Fruit fly (Drosophila melanogaster) whole organism, prepupa: ENCODE data around the gene CG32109.

ENCODE experiments used
- CG10631 ChIP-seq: fragments of 200-800 bp; sonication (Bioruptor generic); optimal IDR thresholded peaks from 2 replicates; lab custom pipeline; 2016; ENCODE audit warnings: missing biosample characterization, missing genetic modification characterization
- CG10669 ChIP-seq: fragments of 200-800 bp; sonication (Bioruptor generic); optimal IDR thresholded peaks from 3 replicates; lab custom pipeline; 2018; ENCODE audit warnings: missing biosample characterization, mild to moderate bottlenecking, missing genetic modification characterization, moderate library complexity
- CG11294 ChIP-seq: fragments of 200-800 bp; sonication (Bioruptor generic); IDR thresholded peaks from 2 replicates; pipeline ENCODE4 v1.3.6; 2022; ENCODE audit warnings: missing biosample characterization, missing genetic modification characterization
- CG11902 ChIP-seq: fragments of 200-800 bp; sonication (Bioruptor generic); optimal IDR thresholded peaks from 3 replicates; lab custom pipeline; 2016; ENCODE audit warnings: missing biosample characterization, missing genetic modification characterization
- CG1621 ChIP-seq: fragments of 200-800 bp; sonication (Bioruptor generic); optimal IDR thresholded peaks from 3 replicates; lab custom pipeline; 2018; ENCODE audit warnings: missing biosample characterization, mild to moderate bottlenecking, missing genetic modification characterization
- CG16779 ChIP-seq: fragments of 200-800 bp; sonication (Bioruptor generic); optimal IDR thresholded peaks from 3 replicates; lab custom pipeline; 2017; ENCODE audit warnings: missing biosample characterization, mild to moderate bottlenecking, missing genetic modification characterization
- CG3032 ChIP-seq: fragments of 200-800 bp; optimal IDR thresholded peaks from 2 replicates; lab custom pipeline; 2019; ENCODE audit warnings: missing biosample characterization, mild to moderate bottlenecking, missing genetic modification characterization, moderate library complexity
- CG34406 ChIP-seq: fragments of 200-800 bp; sonication (Bioruptor generic); optimal IDR thresholded peaks from 3 replicates; lab custom pipeline; 2016; ENCODE audit warnings: missing biosample characterization, missing genetic modification characterization
- CG4318 ChIP-seq: fragments of 200-800 bp; sonication (Bioruptor generic); optimal IDR thresholded peaks from 3 replicates; lab custom pipeline; 2017; ENCODE audit warnings: missing biosample characterization, mild to moderate bottlenecking, missing genetic modification characterization
- CG6163 ChIP-seq: fragments of 200-800 bp; sonication (Bioruptor generic); IDR thresholded peaks from 3 replicates; pipeline ENCODE4 v1.3.6; 2022; ENCODE audit warnings: missing biosample characterization, missing genetic modification characterization
- CG6808 ChIP-seq: fragments of 200-800 bp; sonication (Bioruptor generic); optimal IDR thresholded peaks from 3 replicates; lab custom pipeline; 2017; ENCODE audit warnings: missing biosample characterization, missing genetic modification characterization, mild to moderate bottlenecking, moderate library complexity, missing genetic modification reagents
- CG9139 ChIP-seq: fragments of 200-800 bp; sonication (Bioruptor generic); optimal IDR thresholded peaks from 3 replicates; lab custom pipeline; 2017; ENCODE audit warnings: missing biosample characterization, mild to moderate bottlenecking, missing genetic modification characterization
- Eip93F ChIP-seq: fragments of 200-800 bp; sonication (Bioruptor generic); optimal IDR thresholded peaks from 2 replicates; lab custom pipeline; 2016; ENCODE audit warnings: missing biosample characterization, mild to moderate bottlenecking, missing genetic modification characterization
- Ets96B ChIP-seq: fragments of 200-800 bp; optimal IDR thresholded peaks from 2 replicates; lab custom pipeline; 2019; ENCODE audit warnings: missing biosample characterization, mild to moderate bottlenecking, missing genetic modification characterization, moderate library complexity
- Hr4 ChIP-seq: fragments of 200-800 bp; sonication (Bioruptor generic); optimal IDR thresholded peaks from 3 replicates; lab custom pipeline; 2016; ENCODE audit warnings: missing biosample characterization, missing genetic modification characterization
- Met ChIP-seq: fragments of 200-800 bp; sonication (Bioruptor generic); optimal IDR thresholded peaks from 3 replicates; lab custom pipeline; 2016; ENCODE audit warnings: missing biosample characterization, missing genetic modification characterization
- Sox102F ChIP-seq: fragments of 200-800 bp; sonication (Bioruptor generic); optimal IDR thresholded peaks from 2 replicates; lab custom pipeline; 2016; ENCODE audit warnings: missing biosample characterization, mild to moderate bottlenecking, missing genetic modification characterization
- Sox14 ChIP-seq: fragments of 200-800 bp; sonication (Bioruptor generic); optimal IDR thresholded peaks from 3 replicates; lab custom pipeline; 2016; ENCODE audit warnings: missing biosample characterization, missing genetic modification characterization
- Sox15 ChIP-seq: fragments of 200-800 bp; sonication (Bioruptor generic); optimal IDR thresholded peaks from 3 replicates; lab custom pipeline; 2016; ENCODE audit warnings: missing biosample characterization, missing genetic modification characterization
- achi ChIP-seq: fragments of 200-800 bp; sonication (Bioruptor generic); optimal IDR thresholded peaks from 3 replicates; lab custom pipeline; 2016; ENCODE audit warnings: missing biosample characterization, missing genetic modification characterization
- acj6 ChIP-seq: fragments of 200-800 bp; sonication (Bioruptor generic); optimal IDR thresholded peaks from 3 replicates; lab custom pipeline; 2016; ENCODE audit warnings: missing biosample characterization, missing genetic modification characterization
- dsx ChIP-seq: fragments of 200-800 bp; optimal IDR thresholded peaks from 3 replicates; lab custom pipeline; 2019; ENCODE audit warnings: missing biosample characterization, mild to moderate bottlenecking, missing genetic modification characterization, moderate library complexity; ENCODE audit not compliant: poor library complexity, severe bottlenecking
- eg ChIP-seq: fragments of 200-800 bp; sonication (Bioruptor generic); IDR thresholded peaks from 3 replicates; pipeline ENCODE4 v1.3.6; 2022; ENCODE audit warnings: missing biosample characterization, missing genetic modification characterization
- esn ChIP-seq: fragments of 200-800 bp; sonication (Bioruptor generic); optimal IDR thresholded peaks from 2 replicates; lab custom pipeline; 2016; ENCODE audit warnings: missing biosample characterization, mild to moderate bottlenecking, missing genetic modification characterization, moderate library complexity
- fd59A ChIP-seq: fragments of 200-800 bp; sonication (Bioruptor generic); optimal IDR thresholded peaks from 2 replicates; lab custom pipeline; 2017; ENCODE audit warnings: missing biosample characterization, mild to moderate bottlenecking, missing genetic modification characterization, missing genetic modification reagents
- fd85E ChIP-seq: fragments of 200-800 bp; sonication (Bioruptor generic); optimal IDR thresholded peaks from 3 replicates; lab custom pipeline; 2016; ENCODE audit warnings: missing biosample characterization, missing genetic modification characterization
- fkh ChIP-seq: fragments of 200-800 bp; sonication (Bioruptor generic); optimal IDR thresholded peaks from 3 replicates; lab custom pipeline; 2017; ENCODE audit warnings: missing biosample characterization, mild to moderate bottlenecking, missing genetic modification characterization, moderate library complexity
- lz ChIP-seq: fragments of 200-800 bp; sonication (Bioruptor generic); optimal IDR thresholded peaks from 3 replicates; lab custom pipeline; 2016; ENCODE audit warnings: missing biosample characterization, missing genetic modification characterization
- spab ChIP-seq: fragments of 200-800 bp; sonication (Bioruptor generic); optimal IDR thresholded peaks from 2 replicates; lab custom pipeline; 2017; ENCODE audit warnings: missing biosample characterization, mild to moderate bottlenecking, missing genetic modification characterization, missing genetic modification reagents
- topi ChIP-seq: fragments of 200-800 bp; sonication (Bioruptor generic); optimal IDR thresholded peaks from 3 replicates; lab custom pipeline; 2016; ENCODE audit warnings: missing biosample characterization, missing genetic modification characterization

The CG32109 gene

dm6 chr3L:12734550-12735012 is 10.6 kb upstream of the CG32109 start, which contains the start of the genes SmD1 and Ptp69D (continued):
- no peak for TF ChIP-seq CG16779 (tag; lab: Kevin White, UChicago)
- TF ChIP-seq Sox102F (GFP tag; lab: Kevin White, UChicago), result no peak
- no peak for TF ChIP-seq dsx
- TF ChIP-seq Sox14 (GFP tag; lab: Kevin White, UChicago), result no peak
- TF ChIP-seq fd85E (GFP tag; lab: Kevin White, UChicago), result no peak
- TF ChIP-seq CG4318 (GFP tag; lab: Kevin White, UChicago), result no peak
- no peak for TF ChIP-seq lz
- no peak for TF ChIP-seq eg (GFP tag; lab: Robert Waterston, UW)
- TF ChIP-seq Hr4 (GFP tag; lab: Kevin White, UChicago), result peak; percentile 13
- TF ChIP-seq CG10631 (GFP tag; lab: Kevin White, UChicago), result peak; percentile 63
- TF ChIP-seq CG9139 (GFP tag; lab: Kevin White, UChicago), result no peak
- TF ChIP-seq CG6808 (GFP tag; lab: Kevin White, UChicago), result no peak
- peak; percentile 24 for TF ChIP-seq acj6 (GFP tag; lab: Kevin White, UChicago)
- TF ChIP-seq esn, result no peak
- peak; percentile 33 for TF ChIP-seq CG3032

dm6 chr3L:12735707-12736106 is 9.4 kb upstream of the CG32109 start:
- no peak for TF ChIP-seq CG4318 (GFP tag; lab: Kevin White, UChicago)
- no peak for TF ChIP-seq CG1621 (tag; lab: Kevin White, UChicago)
- no peak for TF ChIP-seq CG6808 (GFP tag; lab: Kevin White, UChicago)
- no peak for TF ChIP-seq topi
- TF ChIP-seq Hr4 (GFP tag; lab: Kevin White, UChicago), result no peak
- TF ChIP-seq Ets96B, result no peak

DNA sequence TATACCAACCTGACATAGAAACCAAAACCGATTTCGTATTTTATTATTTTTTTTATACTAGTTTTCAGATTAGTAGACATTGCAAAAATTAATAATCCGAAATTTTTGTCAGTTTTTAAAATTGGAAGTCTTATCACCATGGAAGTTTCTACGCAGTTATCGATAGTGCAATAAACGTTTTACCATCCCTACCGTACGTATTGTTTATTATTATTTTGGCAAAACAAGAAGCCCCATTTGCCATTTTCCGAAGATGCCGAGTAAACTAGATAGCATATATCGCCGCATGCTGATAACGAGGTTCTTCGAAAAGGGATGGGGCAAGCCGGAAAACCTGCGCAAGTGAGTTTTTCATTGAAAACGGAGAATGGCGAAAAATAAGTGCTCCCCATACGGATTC is 3.5 kb upstream of the CG32109 start, which contains the start of gene CG32112:
Gene CG32112 (plus strand): TSS at position 111 of the 400 bp plus-strand sequence.
- TF ChIP-seq Hr4 (GFP tag; lab: Kevin White, UChicago) (peak; percentile 1), CG11294 (GFP tag; lab: Robert Waterston, UW) (no peak), esn (peak; percentile 44)

- no peak for TF ChIP-seq lz
- TF ChIP-seq achi (GFP tag; lab: Kevin White, UChicago), result no peak
- no peak for TF ChIP-seq CG6808 (GFP tag; lab: Kevin White, UChicago)
- no peak for TF ChIP-seq spab (GFP tag; lab: Kevin White, UChicago)
- TF ChIP-seq fd59A (GFP tag; lab: Kevin White, UChicago), result no peak
- TF ChIP-seq Sox15, result no peak
- TF ChIP-seq fkh (GFP tag; lab: Kevin White, UChicago), result no peak
- TF ChIP-seq CG6163 (GFP tag; lab: Robert Waterston, UW), result no peak
- TF ChIP-seq CG10669 (GFP tag; lab: Kevin White, UChicago), result no peak
- no peak for TF ChIP-seq Met (GFP tag; lab: Kevin White, UChicago)
- no peak for TF ChIP-seq CG34406 (GFP tag; lab: Kevin White, UChicago)
Observed at dm6 chr3L:12746241-12746640, 1.1 kb downstream of the CG32109 start.

DNA sequence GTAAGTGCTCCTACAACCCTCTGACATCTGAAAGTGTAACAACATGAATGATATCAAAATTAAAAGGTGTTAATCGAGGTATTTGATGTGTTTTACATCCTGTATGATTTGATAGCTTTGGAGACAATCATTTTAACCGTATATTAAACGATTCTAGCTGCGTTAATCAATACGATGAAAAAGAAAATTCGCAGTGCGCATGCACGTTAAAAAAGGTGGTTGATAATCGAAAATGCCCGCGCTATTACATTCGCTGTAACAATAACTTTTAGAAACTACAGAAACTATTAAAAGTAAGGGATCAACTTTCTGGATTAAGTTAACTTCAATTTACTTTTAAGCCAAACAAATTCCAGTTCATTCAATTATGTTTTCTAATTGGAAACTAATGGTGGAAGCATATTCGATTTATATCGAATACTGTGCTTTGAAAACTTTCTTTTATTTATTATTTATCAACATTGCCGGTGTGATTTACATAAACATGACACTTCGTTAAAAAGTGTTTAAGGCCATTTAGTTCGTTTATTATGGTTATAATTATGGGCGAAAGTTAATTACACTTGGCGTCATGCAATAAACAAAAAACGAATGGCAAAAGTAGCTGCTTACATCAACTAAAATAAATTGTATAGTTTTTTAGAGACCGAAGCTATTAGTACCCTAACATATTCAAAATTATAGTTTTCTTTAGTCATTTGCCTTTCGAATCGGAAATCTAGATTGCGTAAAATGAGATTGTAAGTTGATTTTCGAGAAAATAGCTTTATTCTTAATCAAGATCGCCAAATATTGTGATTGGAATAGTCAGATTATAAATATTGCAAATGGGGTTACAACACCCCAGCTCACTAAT is 3.8 kb downstream of the CG32109 start:
- TF ChIP-seq Hr4 (GFP tag; lab: Kevin White, UChicago) (no peak), CG11902 (no peak), Eip93F (GFP tag; lab: Kevin White, UChicago) (no peak), esn (no peak)
